Worm (Caenorhabditis elegans) whole organism, young adult: ENCODE data around the gene enol-1.

Experiments
- F52B5.7 ChIP-seq: sonication (generic microtip); optimal IDR thresholded peaks from 2 replicates; lab custom pipeline; 2016; ENCODE audit warnings: mild to moderate bottlenecking, missing genetic modification characterization, missing compliant biosample characterization
- nhr-80 ChIP-seq: sonication (generic microtip); optimal IDR thresholded peaks from 2 replicates; lab custom pipeline; 2016; ENCODE audit warnings: missing genetic modification characterization, missing compliant biosample characterization
- snpc-4 ChIP-seq, 5 experiments: fragments of 150-350 bp in 1 of 5; sonication (generic microtip) in 4 of 5; optimal IDR thresholded peaks; 2 replicates each; lab custom pipeline; 2014 to 2018; ENCODE audit warnings: missing genetic modification characterization in 5 of 5, missing biosample characterization in 3 of 5, antibody characterized with exemption in 2 of 5, mild to moderate bottlenecking in 2 of 5, missing compliant biosample characterization in 2 of 5, missing genotype in 2 of 5, moderate library complexity in 2 of 5, missing genetic modification reagents in 1 of 5
- tlf-1 ChIP-seq: fragments of 200-800 bp; sonication (Bioruptor generic); optimal IDR thresholded peaks from 2 replicates; lab custom pipeline; 2018; ENCODE audit warnings: mild to moderate bottlenecking, missing genetic modification characterization, missing compliant biosample characterization
- zim-3 ChIP-seq: sonication (generic microtip); optimal IDR thresholded peaks from 2 replicates; lab custom pipeline; 2017; ENCODE audit warnings: mild to moderate bottlenecking, missing genetic modification characterization, moderate library complexity, missing compliant biosample characterization

DNA sequence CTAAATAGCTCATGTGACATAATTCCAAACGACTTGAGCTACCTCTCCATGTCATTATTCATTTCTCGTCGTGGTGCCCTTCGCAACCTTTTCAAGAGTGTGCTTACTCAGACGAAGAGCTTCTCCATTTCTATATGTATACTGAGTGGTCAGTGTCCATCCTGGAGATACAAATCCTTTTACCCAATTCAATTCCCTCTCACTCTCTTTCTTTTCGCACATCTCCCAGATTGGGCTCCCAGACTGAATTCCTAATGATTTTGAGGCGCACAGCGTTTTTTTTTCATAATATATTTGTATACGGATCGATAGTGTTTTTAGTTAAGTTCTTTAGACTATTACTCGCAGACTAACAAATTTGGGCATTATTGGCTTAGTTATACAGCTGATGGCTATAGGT lies 9.8 kb upstream of the enol-1 start:
- TF ChIP-seq tlf-1 (GFP tag; lab: Kevin White, UChicago) (no peak), zim-3 (tag; lab: Kevin White, UChicago) (no peak), snpc-4 (GFP tag; optimal IDR thresholded peaks at IDR 0.05; lab: Kevin White, UChicago) (no peak), snpc-4 (tag; optimal IDR thresholded peaks at IDR 0.05; lab: Kevin White, UChicago) (no peak), nhr-80 (no peak), F52B5.7 (tag; lab: Kevin White, UChicago) (no peak)
